Fruit fly (Drosophila melanogaster) S2 (cell line): Measurements from ENCODE around the gene SPH93.

Experiments
- CG8478 ChIP-seq: fragments of >200 bp; optimal IDR thresholded peaks from 2 replicates; lab custom pipeline; 2018
- CTCF ChIP-seq, 2 experiments: fragments of >200 bp; optimal IDR thresholded peaks; 2 replicates each; lab custom pipeline; 2018

DNA sequence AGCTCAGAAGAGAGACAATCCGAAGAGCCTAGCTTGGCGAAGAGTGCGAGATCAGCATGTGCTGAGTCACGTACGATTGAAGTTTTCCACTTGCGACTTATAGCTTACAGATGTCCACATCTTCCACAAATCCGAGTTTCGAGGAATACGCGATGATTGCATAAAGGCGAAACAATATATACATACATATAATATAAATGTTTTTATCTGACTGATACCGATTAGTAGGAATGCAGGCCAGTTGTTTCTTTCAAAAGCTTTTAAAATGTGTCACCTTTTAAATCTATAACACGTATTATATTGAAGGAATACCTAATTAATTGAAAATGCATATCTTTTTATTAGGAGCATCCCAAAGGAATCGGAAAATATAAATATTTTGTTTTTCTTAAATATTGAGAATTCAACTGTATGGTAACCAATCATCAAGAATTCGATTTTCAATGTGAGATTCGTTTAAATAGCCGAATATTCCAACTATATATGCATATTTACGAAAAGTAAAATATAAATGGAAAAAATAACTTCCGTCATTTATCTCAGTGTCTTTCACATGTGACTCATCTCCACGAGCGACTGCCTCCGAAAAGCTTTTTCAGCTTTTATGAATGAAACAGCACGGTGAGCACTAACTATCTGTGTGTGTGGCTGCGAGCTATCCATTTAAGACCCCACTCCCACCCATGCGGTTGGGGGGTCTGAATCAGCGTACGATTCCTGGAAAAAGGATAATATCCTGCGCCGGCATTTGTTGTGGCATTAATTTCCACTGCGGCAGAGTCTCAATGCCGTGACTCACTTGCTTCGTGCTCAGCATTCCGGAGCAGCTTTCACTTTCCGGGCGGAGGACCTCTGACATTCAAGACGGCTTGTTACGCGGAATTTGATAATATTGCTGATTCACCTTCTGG lies 5.0 kb downstream of the SPH93 start:
- TF ChIP-seq CG8478 (lab: Kevin White, UChicago) (no peak), CTCF (optimal IDR thresholded peaks at IDR 0.05; lab: Kevin White, UChicago) (no peak)
